Worm (Caenorhabditis elegans): Measurements from ENCODE around the gene vps-16.

Gene vps-16

DNA sequence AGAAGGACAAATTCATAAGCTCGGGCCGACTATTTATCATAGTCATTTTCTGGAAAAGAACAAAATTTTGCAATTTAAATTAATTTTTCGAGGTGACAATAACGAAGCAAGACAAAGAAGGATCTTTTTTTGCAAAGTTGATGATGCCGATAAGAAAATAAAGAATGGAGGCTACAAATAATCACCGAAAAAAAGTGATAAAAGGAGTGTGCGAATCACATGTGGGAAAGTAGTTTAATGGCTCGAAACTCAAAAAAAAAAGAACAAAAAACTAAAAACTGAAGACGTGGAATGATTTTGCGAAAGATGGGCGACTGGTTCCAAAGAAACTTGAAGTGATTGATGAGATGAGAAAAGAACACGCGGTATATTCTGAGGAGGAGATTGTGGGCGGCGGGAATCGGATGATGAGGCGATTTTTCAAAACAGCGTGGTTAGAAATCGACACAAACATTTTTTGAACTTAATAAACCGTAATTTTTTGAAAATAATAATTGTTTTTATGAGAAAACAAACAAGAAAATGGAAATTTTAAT, 13.6 kb upstream of the vps-16 start, which contains the start of gene atgl-1:
atgl-1 (minus strand) TSS at position 51 of the 536 bp plus-strand sequence.
- no peak for TF ChIP-seq ceh-36 (tag; optimal IDR thresholded peaks at IDR 0.05)
- TF ChIP-seq ceh-13 (GFP tag; optimal IDR thresholded peaks at IDR 0.05), result no peak
- TF ChIP-seq aly-1 (tag; optimal IDR thresholded peaks at IDR 0.05), result no peak
- no peak for TF ChIP-seq sea-1 (GFP tag; conservative IDR thresholded peaks at IDR 0.05)
- TF ChIP-seq ama-1 (optimal IDR thresholded peaks at IDR 0.05), result no peak
- TF ChIP-seq F13C5.2 (tag; optimal IDR thresholded peaks at IDR 0.05), result no peak
- TF ChIP-seq scrt-1 (GFP tag; IDR thresholded peaks at IDR 0.05), result no peak
- no peak for TF ChIP-seq ets-7 (tag; optimal IDR thresholded peaks at IDR 0.05)
- TF ChIP-seq hmg-4 (GFP tag; optimal IDR thresholded peaks at IDR 0.05), result no peak
- no peak for TF ChIP-seq tbx-37 (GFP tag; conservative IDR thresholded peaks at IDR 0.05)
- no peak for TF ChIP-seq flt-1 (GFP tag; IDR thresholded peaks at IDR 0.05)
- no peak for TF ChIP-seq hnd-1 (tag; optimal IDR thresholded peaks at IDR 0.05)
- no peak for TF ChIP-seq hmbx-1 (tag; optimal IDR thresholded peaks at IDR 0.05)

- TF ChIP-seq scrt-1 (GFP tag; IDR thresholded peaks at IDR 0.05) (no peak), aly-1 (tag; optimal IDR thresholded peaks at IDR 0.05) (no peak), ets-7 (tag; optimal IDR thresholded peaks at IDR 0.05) (no peak), tra-4 (tag; optimal IDR thresholded peaks at IDR 0.05) (no peak), ceh-13 (GFP tag; optimal IDR thresholded peaks at IDR 0.05) (no peak), hnd-1 (tag; optimal IDR thresholded peaks at IDR 0.05) (no peak), flt-1 (GFP tag; IDR thresholded peaks at IDR 0.05) (no peak), tbx-37 (GFP tag; conservative IDR thresholded peaks at IDR 0.05) (no peak)
Measured at ce11 chrIII:6420201-6420600, 12.8 kb upstream of the vps-16 start.

DNA sequence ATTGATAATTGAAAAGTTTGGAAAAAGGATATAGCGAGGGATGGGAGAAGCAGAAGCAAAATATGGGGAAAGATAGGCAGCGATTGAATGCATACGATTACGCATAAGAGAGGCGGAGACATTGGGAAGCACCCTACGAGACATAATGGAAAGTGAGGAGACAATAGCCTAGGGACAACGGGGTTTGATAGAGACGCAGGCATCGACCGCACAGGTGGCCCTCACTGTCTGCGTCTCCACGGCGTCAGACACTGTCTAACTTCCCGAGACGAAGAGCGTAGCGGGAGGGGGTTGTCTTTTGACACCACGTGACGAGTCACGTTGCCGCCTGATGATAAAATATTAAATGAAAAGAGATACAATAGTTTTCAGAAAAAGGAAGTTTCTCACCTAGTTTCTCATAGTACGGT, 12.0 kb upstream of the vps-16 start:
- TF ChIP-seq sea-1 (GFP tag; conservative IDR thresholded peaks at IDR 0.05), result no peak
- no peak for TF ChIP-seq F13C5.2 (tag; optimal IDR thresholded peaks at IDR 0.05)
- no peak for TF ChIP-seq tbx-37 (GFP tag; conservative IDR thresholded peaks at IDR 0.05)
- TF ChIP-seq ama-1 (optimal IDR thresholded peaks at IDR 0.05), result no peak
- no peak for TF ChIP-seq ceh-13 (GFP tag; optimal IDR thresholded peaks at IDR 0.05)
- no peak for TF ChIP-seq hmg-4 (GFP tag; optimal IDR thresholded peaks at IDR 0.05)
- no peak for TF ChIP-seq tra-4 (tag; optimal IDR thresholded peaks at IDR 0.05)
- TF ChIP-seq tbx-11 (GFP tag; IDR thresholded peaks at IDR 0.05), result no peak
- no peak for TF ChIP-seq hmbx-1 (tag; optimal IDR thresholded peaks at IDR 0.05)
- TF ChIP-seq pes-1 (GFP tag; IDR thresholded peaks at IDR 0.05), result no peak
- TF ChIP-seq scrt-1 (GFP tag; IDR thresholded peaks at IDR 0.05), result no peak
- no peak for TF ChIP-seq hnd-1 (tag; optimal IDR thresholded peaks at IDR 0.05)
- no peak for TF ChIP-seq aly-1 (tag; optimal IDR thresholded peaks at IDR 0.05)
- TF ChIP-seq ceh-36 (tag; optimal IDR thresholded peaks at IDR 0.05), result no peak
- TF ChIP-seq ets-7 (tag; optimal IDR thresholded peaks at IDR 0.05), result no peak
- TF ChIP-seq flt-1 (GFP tag; IDR thresholded peaks at IDR 0.05), result no peak
- TF ChIP-seq B0310.2 (tag; optimal IDR thresholded peaks at IDR 0.05), result no peak

DNA sequence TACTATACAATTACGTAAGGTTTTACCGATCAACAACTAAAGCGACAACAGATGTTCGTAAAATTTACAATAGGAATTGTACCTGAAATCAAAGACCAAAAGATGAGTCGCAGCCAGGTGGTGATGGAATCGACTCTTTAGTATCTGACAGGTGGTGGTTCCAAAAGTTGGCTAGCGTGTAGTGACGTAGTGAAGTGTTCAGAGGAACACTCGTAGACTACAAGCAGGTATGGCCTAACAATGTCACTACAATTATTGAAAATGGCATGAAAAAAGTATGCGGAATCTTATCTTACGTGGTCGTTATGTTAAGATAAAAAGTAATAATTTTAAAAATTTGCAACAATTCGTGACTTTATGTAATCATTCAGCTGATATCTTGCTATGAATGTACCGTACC, 11.6 kb upstream of the vps-16 start:
- TF ChIP-seq hnd-1 (tag; optimal IDR thresholded peaks at IDR 0.05), result no peak
- TF ChIP-seq pes-1 (GFP tag; IDR thresholded peaks at IDR 0.05), result no peak
- TF ChIP-seq ama-1 (optimal IDR thresholded peaks at IDR 0.05), result no peak
- TF ChIP-seq ets-7 (tag; optimal IDR thresholded peaks at IDR 0.05), result no peak
- TF ChIP-seq tbx-11 (GFP tag; IDR thresholded peaks at IDR 0.05), result no peak
- no peak for TF ChIP-seq ceh-13 (GFP tag; optimal IDR thresholded peaks at IDR 0.05)
- no peak for TF ChIP-seq flt-1 (GFP tag; IDR thresholded peaks at IDR 0.05)

DNA sequence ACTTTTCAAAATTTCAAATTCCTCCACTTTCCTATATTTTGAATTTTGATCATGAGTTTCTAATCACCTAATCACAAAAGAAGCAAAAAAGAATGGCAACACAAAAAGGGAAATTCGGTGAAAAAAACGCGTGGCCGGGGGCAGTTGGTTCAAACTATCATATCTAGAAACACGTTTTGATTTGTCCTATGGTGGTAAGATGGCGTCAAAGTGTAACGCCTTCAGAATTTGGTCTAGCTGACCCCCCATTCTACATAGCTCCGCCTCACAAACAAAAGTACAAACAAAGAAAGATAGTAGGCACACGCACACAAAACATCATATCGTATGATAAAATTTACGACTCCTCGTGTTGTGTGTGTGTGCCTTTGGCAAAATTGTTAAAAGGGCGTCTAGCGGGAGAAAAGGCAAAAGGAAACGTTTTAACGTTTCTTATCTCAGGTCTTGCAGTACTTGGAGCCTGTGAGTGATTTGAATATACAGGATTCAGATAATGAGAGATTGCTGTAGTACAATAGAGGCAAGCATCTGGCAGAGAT, 11.0 kb upstream of the vps-16 start:
- TF ChIP-seq flt-1 (GFP tag; IDR thresholded peaks at IDR 0.05) (no peak), hmbx-1 (tag; optimal IDR thresholded peaks at IDR 0.05) (no peak), hmg-4 (GFP tag; optimal IDR thresholded peaks at IDR 0.05) (no peak), hnd-1 (tag; optimal IDR thresholded peaks at IDR 0.05) (no peak), aly-1 (tag; optimal IDR thresholded peaks at IDR 0.05) (no peak), tbx-11 (GFP tag; IDR thresholded peaks at IDR 0.05) (no peak), ets-7 (tag; optimal IDR thresholded peaks at IDR 0.05) (no peak), ceh-13 (GFP tag; optimal IDR thresholded peaks at IDR 0.05) (no peak), ceh-36 (tag; optimal IDR thresholded peaks at IDR 0.05) (no peak), F13C5.2 (tag; optimal IDR thresholded peaks at IDR 0.05) (no peak), tbx-37 (GFP tag; conservative IDR thresholded peaks at IDR 0.05) (no peak), sea-1 (GFP tag; conservative IDR thresholded peaks at IDR 0.05) (no peak)

DNA sequence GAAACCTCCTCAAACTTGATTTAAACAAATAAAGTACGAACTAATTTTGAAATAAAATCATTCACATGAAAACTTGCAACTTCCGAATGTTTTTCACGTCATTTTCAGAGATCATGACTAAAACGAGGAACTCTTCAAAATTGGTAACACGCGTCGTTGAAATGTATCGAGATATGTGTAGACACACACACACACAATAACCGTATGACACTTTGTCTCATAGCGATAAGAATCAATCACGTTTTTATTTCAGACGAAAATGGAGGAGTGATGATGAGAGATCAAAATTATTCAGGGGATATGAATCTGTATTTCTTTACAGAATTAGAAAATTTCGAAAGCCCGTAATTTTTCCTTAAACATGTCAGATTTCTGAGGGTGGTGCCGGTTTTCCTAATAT, 10.3 kb upstream of the vps-16 start:
- TF ChIP-seq F13C5.2 (tag; optimal IDR thresholded peaks at IDR 0.05) (no peak), tbx-37 (GFP tag; conservative IDR thresholded peaks at IDR 0.05) (no peak), hmg-4 (GFP tag; optimal IDR thresholded peaks at IDR 0.05) (no peak)

- TF ChIP-seq pes-1 (GFP tag; IDR thresholded peaks at IDR 0.05), result no peak
- TF ChIP-seq scrt-1 (GFP tag; IDR thresholded peaks at IDR 0.05), result no peak
- TF ChIP-seq tbx-11 (GFP tag; IDR thresholded peaks at IDR 0.05), result no peak
- TF ChIP-seq hnd-1 (tag; optimal IDR thresholded peaks at IDR 0.05), result no peak
- TF ChIP-seq hmg-4 (GFP tag; optimal IDR thresholded peaks at IDR 0.05), result no peak
- TF ChIP-seq tra-4 (tag; optimal IDR thresholded peaks at IDR 0.05), result no peak
- TF ChIP-seq B0310.2 (tag; optimal IDR thresholded peaks at IDR 0.05), result no peak
Measured at ce11 chrIII:6427205-6427604, 5.8 kb upstream of the vps-16 start, which contains the start of gene C05D11.8. Gene C05D11.8 (minus strand): TSS chrIII:6427305.

ce11 chrIII:6430834-6431233, 2.2 kb upstream of the vps-16 start, which contains the start of gene popl-1:
Gene popl-1 (minus strand): TSS chrIII:6430934.
- no peak for TF ChIP-seq aly-1 (tag; optimal IDR thresholded peaks at IDR 0.05)
- TF ChIP-seq B0310.2 (tag; optimal IDR thresholded peaks at IDR 0.05), result no peak
- TF ChIP-seq hmbx-1 (tag; optimal IDR thresholded peaks at IDR 0.05), result no peak
- TF ChIP-seq tbx-11 (GFP tag; IDR thresholded peaks at IDR 0.05), result no peak
- no peak for TF ChIP-seq hnd-1 (tag; optimal IDR thresholded peaks at IDR 0.05)
- no peak for TF ChIP-seq scrt-1 (GFP tag; IDR thresholded peaks at IDR 0.05)
- TF ChIP-seq F13C5.2 (tag; optimal IDR thresholded peaks at IDR 0.05), result no peak
- TF ChIP-seq sea-1 (GFP tag; conservative IDR thresholded peaks at IDR 0.05), result no peak

Measured in whole organism, early embryonic.